Worm (Caenorhabditis elegans): ENCODE measurements around the gene F22B7.1.

ce11 chrIII:8616587-8616986 lies 48.6 kb upstream of the F22B7.1 start, which contains the start of gene C06E1.11:
- TF ChIP-seq snpc-1.1 (tag; optimal IDR thresholded peaks at IDR 0.05; ENCODE audit: insufficient read depth) (no peak), F39B2.1 (GFP tag; IDR thresholded peaks at IDR 0.05) (no peak)

All from whole organism, young adult.